Worm (Caenorhabditis elegans) whole organism, L4/young adult: Measurements from ENCODE around the gene rgs-5.

Experiments
- dao-5 ChIP-seq: sonication (generic microtip); optimal IDR thresholded peaks from 2 replicates; lab custom pipeline; 2016; ENCODE audit warnings: missing genotype, missing genetic modification characterization, moderate library complexity, missing compliant biosample characterization
- him-1 ChIP-seq: sonication (generic microtip); optimal IDR thresholded peaks from 2 replicates; lab custom pipeline; 2016; ENCODE audit warnings: missing genotype, missing genetic modification reagents, missing genetic modification characterization, missing compliant biosample characterization

DNA sequence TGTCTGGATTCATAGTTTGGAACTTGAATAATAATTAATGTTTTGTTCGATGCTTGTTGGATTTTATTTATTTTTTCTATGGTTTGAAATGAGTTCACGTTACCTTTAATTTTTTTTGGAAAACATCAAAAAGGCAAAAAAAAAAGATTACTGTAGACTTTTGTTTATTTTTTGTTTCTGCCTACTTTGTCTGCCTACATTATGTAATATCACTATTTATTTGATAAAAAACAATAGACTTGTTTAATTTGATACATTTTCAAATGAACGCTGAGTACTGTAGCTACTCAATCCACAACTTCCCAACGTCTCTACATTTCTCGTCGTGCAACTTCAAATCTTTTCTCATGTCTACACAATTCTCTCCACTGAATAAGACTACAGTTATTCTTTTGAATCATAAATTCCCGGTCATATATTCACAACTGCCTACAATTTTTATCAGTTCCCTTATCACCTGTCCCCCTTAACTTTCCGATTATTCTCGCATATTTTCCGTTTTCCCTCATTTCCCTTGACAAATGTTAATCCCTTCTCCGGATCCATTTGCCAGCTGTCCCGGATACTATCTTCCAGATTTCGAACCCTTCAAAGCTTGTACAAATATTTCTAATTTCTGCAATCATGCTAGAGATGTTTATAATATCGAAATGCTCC, 32.8 kb downstream of the rgs-5 start, which contains the start of the genes B0244.9 and B0244.7:
- no peak for TF ChIP-seq him-1 (tag; lab: Kevin White, UChicago)
- TF ChIP-seq dao-5 (tag; lab: Kevin White, UChicago): no peak
